Worm (Caenorhabditis elegans) whole organism, L3 larva: ENCODE measurements around the gene glo-3.

Experiments used
- R02D3.7 ChIP-seq: fragments of 150-350 bp; optimal IDR thresholded peaks from 2 replicates; lab custom pipeline; 2014; ENCODE audit warnings: missing biosample characterization, missing genetic modification characterization
- aly-2 ChIP-seq: fragments of 150-350 bp; optimal IDR thresholded peaks from 2 replicates; lab custom pipeline; 2014; ENCODE audit warnings: missing biosample characterization, missing genetic modification characterization
- ceh-9 ChIP-seq: sonication (generic microtip); optimal IDR thresholded peaks from 2 replicates; lab custom pipeline; 2018; ENCODE audit warnings: missing biosample characterization, missing genetic modification characterization
- daf-12 ChIP-seq: fragments of 150-350 bp; optimal IDR thresholded peaks from 2 replicates; lab custom pipeline; 2014; ENCODE audit warnings: missing biosample characterization, missing genetic modification reagents, missing genetic modification characterization
- egl-27 ChIP-seq: sonication (generic microtip); optimal IDR thresholded peaks from 4 replicates; lab custom pipeline; 2017; ENCODE audit warnings: missing biosample characterization, missing genetic modification reagents, missing genetic modification characterization
- egl-5 ChIP-seq: fragments of 150-350 bp; optimal IDR thresholded peaks from 2 replicates; lab custom pipeline; 2017; ENCODE audit warnings: missing biosample characterization, missing genetic modification reagents, missing genetic modification characterization, inconsistent platforms
- elt-2 ChIP-seq: sonication (generic microtip); optimal IDR thresholded peaks from 2 replicates; lab custom pipeline; 2016; ENCODE audit warnings: missing genetic modification reagents, mild to moderate bottlenecking, missing genetic modification characterization, missing compliant biosample characterization
- elt-3 ChIP-seq, 3 experiments: fragments of 150-350 bp in 1 of 3; sonication (generic microtip) in 2 of 3; optimal IDR thresholded peaks; 2 replicates in 2 of 3; 4 replicates in 1 of 3; lab custom pipeline; 2014 to 2017; ENCODE audit warnings: missing biosample characterization in 3 of 3, missing genetic modification characterization in 3 of 3
- eor-1 ChIP-seq, 2 experiments: fragments of 150-350 bp; optimal IDR thresholded peaks; 2 replicates each; lab custom pipeline; 2014 to 2018; ENCODE audit warnings: missing biosample characterization in 2 of 2, missing genetic modification characterization in 2 of 2
- fkh-2 ChIP-seq: fragments of 150-350 bp; optimal IDR thresholded peaks from 2 replicates; lab custom pipeline; 2014; ENCODE audit warnings: missing biosample characterization, missing genetic modification reagents, missing genetic modification characterization
- lin-15B ChIP-seq: fragments of 150-350 bp; optimal IDR thresholded peaks from 2 replicates; lab custom pipeline; 2014; ENCODE audit warnings: missing biosample characterization, missing genetic modification characterization
- lin-39 ChIP-seq: fragments of 150-350 bp; optimal IDR thresholded peaks from 2 replicates; lab custom pipeline; 2018; ENCODE audit warnings: missing biosample characterization, missing genetic modification reagents, missing genetic modification characterization
- lsy-12 ChIP-seq: sonication (generic microtip); optimal IDR thresholded peaks from 2 replicates; lab custom pipeline; 2016; ENCODE audit warnings: mild to moderate bottlenecking, missing genetic modification characterization, missing compliant biosample characterization
- mml-1 ChIP-seq: fragments of 150-350 bp; sonication (generic microtip); optimal IDR thresholded peaks from 3 replicates; lab custom pipeline; 2014; ENCODE audit warnings: missing biosample characterization, missing genetic modification characterization
- nfya-1 ChIP-seq: sonication (generic microtip); optimal IDR thresholded peaks from 2 replicates; lab custom pipeline; 2017; ENCODE audit warnings: missing genetic modification characterization, mild to moderate bottlenecking, missing compliant biosample characterization, antibody characterized with exemption, moderate library complexity; ENCODE audit not compliant: insufficient read depth
- nhr-11 ChIP-seq: fragments of 150-350 bp; optimal IDR thresholded peaks from 2 replicates; lab custom pipeline; 2014; ENCODE audit warnings: missing biosample characterization, missing genetic modification characterization
- nhr-12 ChIP-seq: fragments of 150-350 bp; optimal IDR thresholded peaks from 2 replicates; lab custom pipeline; 2014; ENCODE audit warnings: missing biosample characterization, missing genetic modification characterization
- nhr-23 ChIP-seq: fragments of 150-350 bp; optimal IDR thresholded peaks from 2 replicates; lab custom pipeline; 2014; ENCODE audit warnings: missing biosample characterization, missing genetic modification reagents, missing genetic modification characterization
- nhr-25 ChIP-seq: sonication (generic microtip); optimal IDR thresholded peaks from 2 replicates; lab custom pipeline; 2017; ENCODE audit warnings: missing biosample characterization, missing genetic modification characterization
- nhr-28 ChIP-seq: fragments of 150-350 bp; optimal IDR thresholded peaks from 2 replicates; lab custom pipeline; 2014; ENCODE audit warnings: missing biosample characterization, missing genetic modification characterization
- nhr-43 ChIP-seq: sonication (generic microtip); optimal IDR thresholded peaks from 2 replicates; lab custom pipeline; 2016; ENCODE audit warnings: mild to moderate bottlenecking, missing genetic modification characterization, missing compliant biosample characterization; ENCODE audit not compliant: poor library complexity, severe bottlenecking
- nhr-67 ChIP-seq: fragments of 150-350 bp; optimal IDR thresholded peaks from 2 replicates; lab custom pipeline; 2014; ENCODE audit warnings: missing biosample characterization, missing genetic modification characterization
- nhr-76 ChIP-seq: fragments of 150-350 bp; sonication (generic microtip); optimal IDR thresholded peaks from 5 replicates; lab custom pipeline; 2014; ENCODE audit warnings: missing biosample characterization, missing genetic modification characterization
- pha-4 ChIP-seq: fragments of 150-350 bp; optimal IDR thresholded peaks from 2 replicates; lab custom pipeline; 2014; ENCODE audit warnings: missing biosample characterization, missing genetic modification reagents, missing genetic modification characterization
- pqm-1 ChIP-seq: fragments of 150-350 bp; optimal IDR thresholded peaks from 2 replicates; lab custom pipeline; 2017; ENCODE audit warnings: missing biosample characterization, missing genetic modification characterization, inconsistent platforms
- sea-2 ChIP-seq: fragments of 150-350 bp; sonication (generic microtip); optimal IDR thresholded peaks from 4 replicates; lab custom pipeline; 2014; ENCODE audit warnings: missing biosample characterization, missing genetic modification reagents, missing genetic modification characterization
- skn-1 ChIP-seq: fragments of 150-350 bp; optimal IDR thresholded peaks from 2 replicates; lab custom pipeline; 2014; ENCODE audit warnings: missing biosample characterization, missing genetic modification characterization
- snpc-4 ChIP-seq: fragments of 150-350 bp; optimal IDR thresholded peaks from 2 replicates; lab custom pipeline; 2014; ENCODE audit warnings: missing biosample characterization, missing genetic modification characterization
- zag-1 ChIP-seq: fragments of 150-350 bp; optimal IDR thresholded peaks from 2 replicates; lab custom pipeline; 2014; ENCODE audit warnings: missing biosample characterization, missing genetic modification characterization
- ztf-4 ChIP-seq: fragments of 150-350 bp; optimal IDR thresholded peaks from 2 replicates; lab custom pipeline; 2014; ENCODE audit warnings: missing biosample characterization, missing genetic modification characterization

glo-3 gene

DNA sequence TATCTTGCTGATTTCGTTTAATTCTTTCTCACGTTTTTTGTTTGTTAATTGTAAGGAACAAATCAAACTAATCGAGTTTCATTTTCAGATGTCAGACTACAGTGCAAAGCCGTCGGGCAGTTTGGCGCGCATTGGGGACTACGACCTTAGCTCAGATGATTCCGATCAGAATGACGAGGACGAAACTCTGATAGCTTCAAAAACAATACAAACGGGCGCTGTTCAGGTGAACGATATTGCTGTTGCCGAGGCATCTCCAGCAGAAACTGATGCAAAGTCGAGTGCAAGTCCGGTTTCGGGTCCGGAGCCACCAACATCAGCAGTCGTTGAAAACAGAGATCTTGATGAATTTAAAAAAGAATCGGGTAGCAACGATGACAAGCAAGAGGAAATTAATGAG, 35.7 kb downstream of the glo-3 start, which contains the start of gene bet-2:
Gene bet-2 (plus strand): TSS at position 89 of the 400 bp plus-strand sequence.
- TF ChIP-seq pha-4 (tag; lab: Kevin White, UChicago) (no peak), eor-1 (tag; optimal IDR thresholded peaks at IDR 0.05; lab: Kevin White, UChicago) (no peak), R02D3.7 (tag; lab: Kevin White, UChicago) (no peak), fkh-2 (tag; lab: Kevin White, UChicago) (no peak), nhr-28 (tag; lab: Kevin White, UChicago) (no peak), lsy-12 (tag; lab: Kevin White, UChicago) (no peak), nhr-67 (tag; lab: Kevin White, UChicago) (no peak), nhr-12 (tag; lab: Kevin White, UChicago) (no peak), sea-2 (GFP tag; lab: Kevin White, UChicago) (no peak), mml-1 (tag; lab: Kevin White, UChicago) (no peak)

DNA sequence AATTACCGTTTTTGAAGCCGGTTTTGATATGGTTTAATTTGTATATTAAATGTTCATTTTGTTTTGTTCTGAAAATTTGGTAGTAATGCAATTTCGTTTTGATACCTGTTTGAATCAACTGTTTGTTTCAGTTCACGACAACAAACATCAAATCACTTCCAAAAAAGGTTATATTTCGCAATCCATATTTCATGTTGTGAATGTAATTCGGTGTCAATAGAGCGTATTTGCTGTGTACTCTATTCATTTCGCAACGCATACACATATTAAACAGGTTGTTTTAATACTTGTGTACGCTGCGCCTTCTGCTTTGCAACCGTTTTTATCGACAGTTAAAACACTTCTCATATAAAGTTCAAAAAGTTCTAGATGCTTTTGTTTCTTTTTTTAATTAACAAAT, 42.9 kb downstream of the glo-3 start:
- TF ChIP-seq daf-12 (no peak), nhr-12 (tag; lab: Kevin White, UChicago) (no peak), nhr-23 (tag; lab: Kevin White, UChicago) (peak; percentile 90), fkh-2 (tag; lab: Kevin White, UChicago) (no peak), R02D3.7 (tag; lab: Kevin White, UChicago) (peak; percentile 41), aly-2 (no peak), skn-1 (peak; percentile 52), nhr-76 (peak; percentile 20), sea-2 (GFP tag; lab: Kevin White, UChicago) (no peak), nhr-25 (tag; lab: Kevin White, UChicago) (peak; percentile 95), egl-27 (tag; lab: Kevin White, UChicago) (peak; percentile 37), pha-4 (tag; lab: Kevin White, UChicago) (peak; percentile 90), elt-2 (tag; lab: Kevin White, UChicago) (peak; percentile 22), ceh-9 (tag; lab: Kevin White, UChicago) (no peak), ztf-4 (tag; lab: Kevin White, UChicago) (no peak), lin-15B (tag; lab: Kevin White, UChicago) (peak; percentile 75), nhr-43 (peak; percentile 29), pqm-1 (tag; lab: Kevin White, UChicago) (peak; percentile 8), snpc-4 (tag; lab: Kevin White, UChicago) (peak; percentile 44), egl-5 (no peak), nhr-11 (tag; lab: Kevin White, UChicago) (no peak), elt-3 (tag; optimal IDR thresholded peaks at IDR 0.05; lab: Kevin White, UChicago) (peak in 1 of 3 experiments; percentile 73), zag-1 (no peak), nfya-1 (tag; lab: Kevin White, UChicago) (peak; percentile 35)

DNA sequence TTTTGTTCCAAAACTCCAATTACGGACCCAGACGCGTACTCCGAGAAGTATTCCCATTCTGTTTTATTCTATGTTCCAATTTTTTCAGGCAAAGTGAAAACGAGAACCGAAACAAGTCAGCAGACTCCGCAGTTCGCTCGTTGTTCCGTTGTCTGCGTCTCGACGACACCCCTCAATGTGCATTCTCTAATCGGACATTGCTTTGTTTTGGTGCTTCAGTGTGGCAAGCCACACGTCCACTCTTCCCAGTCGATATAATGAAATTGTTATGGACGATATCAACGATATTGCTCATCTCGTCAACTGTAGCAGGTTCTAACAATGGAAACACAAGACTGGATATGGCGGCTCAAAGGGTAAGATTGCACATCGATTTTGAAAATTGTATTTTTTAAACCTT, 43.4 kb downstream of the glo-3 start, which contains the start of gene nhx-5:
Gene nhx-5 (plus strand): TSS at position 82 of the 400 bp plus-strand sequence.
- TF ChIP-seq lin-15B (tag; lab: Kevin White, UChicago) (no peak), lin-39 (tag; lab: Kevin White, UChicago) (peak; percentile 53), nhr-43 (no peak)
